Worm (Caenorhabditis elegans): Measurements from ENCODE around the gene F54D10.9.

ce11 chrII:3878330-3878729, 46.0 kb upstream of the F54D10.9 start, which contains the start of gene srh-250:
- TF ChIP-seq snpc-4 (tag; optimal IDR thresholded peaks at IDR 0.05) (no peak), mdl-1 (tag; optimal IDR thresholded peaks at IDR 0.05) (no peak), lin-14 (GFP tag; optimal IDR thresholded peaks at IDR 0.05) (no peak), ceh-8 (GFP tag; optimal IDR thresholded peaks at IDR 0.05) (no peak), nhr-19 (GFP tag; conservative IDR thresholded peaks at IDR 0.05) (no peak), blmp-1 (tag; optimal IDR thresholded peaks at IDR 0.05) (no peak), fkh-10 (GFP tag; optimal IDR thresholded peaks at IDR 0.05) (no peak), unc-86 (tag; optimal IDR thresholded peaks at IDR 0.05) (no peak), lsy-2 (tag; optimal IDR thresholded peaks at IDR 0.05) (no peak), pqm-1 (tag; optimal IDR thresholded peaks at IDR 0.05) (no peak), nhr-237 (tag; optimal IDR thresholded peaks at IDR 0.05) (no peak)

Measured in whole organism, L1 larva.